Worm (Caenorhabditis elegans) whole organism, L1 larva: ENCODE data around the gene T23B7.2.

Experiments
- Y116A8C.19 ChIP-seq: sonication (generic microtip); optimal IDR thresholded peaks from 2 replicates; lab custom pipeline; 2016; ENCODE audit warnings: missing compliant biosample characterization, missing genetic modification characterization, borderline replicate concordance
- elt-3 ChIP-seq, 6 experiments: fragments of 150-350 bp in 1 of 6; sonication (generic microtip); optimal IDR thresholded peaks; 2 replicates each; lab custom pipeline; 2017 to 2018; ENCODE audit warnings: missing biosample characterization in 6 of 6, missing genetic modification characterization in 6 of 6, inconsistent platforms in 1 of 6
- isw-1 ChIP-seq: fragments of 200-800 bp; sonication (Bioruptor generic); IDR thresholded peaks from 2 replicates; pipeline ENCODE4 v1.3.6; 2022; ENCODE audit warnings: missing genetic modification characterization, missing compliant biosample characterization
- nhr-19 ChIP-seq: fragments of 200-800 bp; sonication (Bioruptor generic); conservative IDR thresholded peaks from 2 replicates; pipeline ENCODE4 v1.3.6; 2022; ENCODE audit warnings: missing genetic modification characterization, missing compliant biosample characterization
- nhr-237 ChIP-seq: fragments of 150-350 bp; optimal IDR thresholded peaks from 2 replicates; lab custom pipeline; 2014; ENCODE audit warnings: missing biosample characterization, missing genetic modification characterization
- nhr-76 ChIP-seq: sonication (generic microtip); optimal IDR thresholded peaks from 2 replicates; lab custom pipeline; 2017; ENCODE audit warnings: missing biosample characterization, missing genetic modification characterization
- nhr-77 ChIP-seq: fragments of 150-350 bp; optimal IDR thresholded peaks from 2 replicates; lab custom pipeline; 2014; ENCODE audit warnings: missing biosample characterization, missing genetic modification characterization
- ztf-4 ChIP-seq: fragments of 150-350 bp; optimal IDR thresholded peaks from 2 replicates; lab custom pipeline; 2014; ENCODE audit warnings: missing biosample characterization, missing genetic modification characterization

ce11 chrII:4885976-4886375 lies 43.9 kb upstream of the T23B7.2 start, which contains the start of gene R05F9.7:
- TF ChIP-seq nhr-237 (tag; lab: Kevin White, UChicago) (no peak), ztf-4 (tag; lab: Kevin White, UChicago) (no peak), elt-3 (tag; optimal IDR thresholded peaks at IDR 0.05; lab: Kevin White, UChicago) (no peak), isw-1 (GFP tag; lab: Robert Waterston, UW) (no peak), nhr-19 (GFP tag; lab: Robert Waterston, UW) (no peak), nhr-76 (tag; lab: Kevin White, UChicago) (no peak), Y116A8C.19 (tag; lab: Kevin White, UChicago) (no peak), nhr-77 (no peak)
